Worm (Caenorhabditis elegans) whole organism, young adult: ENCODE results near the gene prdx-2.

Experiments used
- B0336.3 ChIP-seq: fragments of 200-800 bp; sonication (Bioruptor generic); IDR thresholded peaks from 2 replicates; pipeline ENCODE4 v1.3.6; 2022; ENCODE audit warnings: missing genetic modification characterization, missing compliant biosample characterization
- C06A6.2 ChIP-seq: fragments of 200-800 bp; sonication (Bioruptor generic); conservative IDR thresholded peaks from 2 replicates; pipeline ENCODE4 v1.3.6; 2022; ENCODE audit warnings: missing genetic modification characterization, missing compliant biosample characterization
- D2030.7 ChIP-seq: fragments of 200-800 bp; sonication (Bioruptor generic); IDR thresholded peaks from 2 replicates; pipeline ENCODE4 v1.3.6; 2022; ENCODE audit warnings: missing genetic modification reagents, missing genetic modification characterization, missing compliant biosample characterization
- F23B12.7 ChIP-seq: sonication (generic microtip); optimal IDR thresholded peaks from 2 replicates; lab custom pipeline; 2017; ENCODE audit warnings: missing genetic modification characterization, mild to moderate bottlenecking, missing compliant biosample characterization, antibody characterized with exemption, moderate library complexity; ENCODE audit not compliant: insufficient read depth
- F37B4.10 ChIP-seq: fragments of 200-800 bp; sonication (Bioruptor generic); IDR thresholded peaks from 2 replicates; pipeline ENCODE4 v1.3.6; 2022; ENCODE audit warnings: missing genetic modification characterization, missing compliant biosample characterization
- F55B11.4 ChIP-seq: sonication (generic microtip); optimal IDR thresholded peaks from 2 replicates; lab custom pipeline; 2016; ENCODE audit warnings: missing compliant biosample characterization, missing genetic modification characterization, borderline replicate concordance; ENCODE audit not compliant: insufficient read depth
- Y53G8AR.9 ChIP-seq: fragments of 200-800 bp; sonication (Bioruptor generic); conservative IDR thresholded peaks from 2 replicates; pipeline ENCODE4 v1.3.6; 2022; ENCODE audit warnings: missing genetic modification reagents, missing genetic modification characterization, missing compliant biosample characterization
- Y67H2A.10 ChIP-seq: fragments of 200-800 bp; sonication (Bioruptor generic); conservative IDR thresholded peaks from 2 replicates; pipeline ENCODE4 v1.3.6; 2022; ENCODE audit warnings: missing genetic modification reagents, missing genetic modification characterization, missing compliant biosample characterization
- Y95B8A.8 ChIP-seq: fragments of 200-800 bp; sonication (Bioruptor generic); IDR thresholded peaks from 2 replicates; pipeline ENCODE4 v1.3.6; 2022; ENCODE audit warnings: missing genetic modification reagents, missing genetic modification characterization, missing compliant biosample characterization
- ZK185.1 ChIP-seq: sonication (generic microtip); optimal IDR thresholded peaks from 2 replicates; lab custom pipeline; 2016; ENCODE audit warnings: mild to moderate bottlenecking, missing genetic modification characterization, missing compliant biosample characterization; ENCODE audit not compliant: poor library complexity, severe bottlenecking
- athp-1 ChIP-seq: sonication (generic microtip); optimal IDR thresholded peaks from 2 replicates; lab custom pipeline; 2017; ENCODE audit warnings: mild to moderate bottlenecking, missing genetic modification characterization, missing compliant biosample characterization
- attf-5 ChIP-seq: fragments of 200-800 bp; sonication (Bioruptor generic); optimal IDR thresholded peaks from 2 replicates; lab custom pipeline; 2018; ENCODE audit warnings: mild to moderate bottlenecking, missing genetic modification characterization, missing compliant biosample characterization
- attf-6 ChIP-seq: fragments of 200-800 bp; sonication (Bioruptor generic); IDR thresholded peaks from 2 replicates; pipeline ENCODE4 v1.3.6; 2022; ENCODE audit warnings: missing genetic modification reagents, missing genetic modification characterization, missing compliant biosample characterization
- ccch-3 ChIP-seq: fragments of 200-800 bp; sonication (Bioruptor generic); optimal IDR thresholded peaks from 2 replicates; lab custom pipeline; 2018; ENCODE audit warnings: mild to moderate bottlenecking, missing genetic modification characterization, missing compliant biosample characterization
- cebp-1 ChIP-seq, 2 experiments: fragments of 200-800 bp in 1 of 2; sonication (Bioruptor generic) in 1 of 2; sonication (generic microtip) in 1 of 2; IDR thresholded peaks in 1 of 2; optimal IDR thresholded peaks in 1 of 2; 2 replicates each; pipeline versions ENCODE4 v1.3.6 to Lab custom; 2017 to 2022; ENCODE audit warnings: missing compliant biosample characterization in 2 of 2, missing genetic modification characterization in 2 of 2, mild to moderate bottlenecking in 1 of 2, missing genetic modification reagents in 1 of 2, moderate library complexity in 1 of 2
- cebp-2 ChIP-seq: fragments of 200-800 bp; sonication (Bioruptor generic); IDR thresholded peaks from 2 replicates; pipeline ENCODE4 v1.3.6; 2022; ENCODE audit warnings: missing genetic modification characterization, missing compliant biosample characterization
- ceh-100 ChIP-seq: fragments of 200-800 bp; sonication (Bioruptor generic); IDR thresholded peaks from 2 replicates; pipeline ENCODE4 v1.3.6; 2022; ENCODE audit warnings: missing genetic modification reagents, missing genetic modification characterization, missing compliant biosample characterization
- dpl-1 ChIP-seq: fragments of 150-350 bp; optimal IDR thresholded peaks from 2 replicates; lab custom pipeline; 2014; ENCODE audit warnings: missing biosample characterization, missing genetic modification reagents, missing genetic modification characterization
- efl-1 ChIP-seq: fragments of 150-350 bp; optimal IDR thresholded peaks from 2 replicates; lab custom pipeline; 2014; ENCODE audit warnings: missing biosample characterization, missing genetic modification reagents, missing genetic modification characterization
- egl-18 ChIP-seq: fragments of 200-800 bp; sonication (Bioruptor generic); IDR thresholded peaks from 2 replicates; pipeline ENCODE4 v1.3.6; 2022; ENCODE audit warnings: missing genetic modification reagents, missing genetic modification characterization, missing compliant biosample characterization
- egrh-3 ChIP-seq: fragments of 200-800 bp; sonication (Bioruptor generic); IDR thresholded peaks from 2 replicates; pipeline ENCODE4 v1.3.6; 2022; ENCODE audit warnings: missing genetic modification reagents, missing genetic modification characterization, missing compliant biosample characterization
- ets-4 ChIP-seq: fragments of 200-800 bp; sonication (Bioruptor generic); optimal IDR thresholded peaks from 2 replicates; lab custom pipeline; 2018; ENCODE audit warnings: mild to moderate bottlenecking, missing genetic modification characterization, missing compliant biosample characterization
- him-1 ChIP-seq: sonication (generic microtip); optimal IDR thresholded peaks from 2 replicates; lab custom pipeline; 2016; ENCODE audit warnings: missing genotype, missing genetic modification reagents, missing genetic modification characterization, missing compliant biosample characterization
- hmg-20 ChIP-seq: fragments of 200-800 bp; sonication (Bioruptor generic); IDR thresholded peaks from 2 replicates; pipeline ENCODE4 v1.3.6; 2022; ENCODE audit warnings: missing genetic modification reagents, missing genetic modification characterization, missing compliant biosample characterization
- hrde-1 ChIP-seq: sonication (generic microtip); optimal IDR thresholded peaks from 2 replicates; lab custom pipeline; 2016; ENCODE audit warnings: missing genetic modification characterization, mild to moderate bottlenecking, missing compliant biosample characterization, moderate library complexity, missing genotype, missing genetic modification reagents, borderline replicate concordance
- hsf-1 ChIP-seq: fragments of 200-800 bp; sonication (Bioruptor generic); IDR thresholded peaks from 2 replicates; pipeline ENCODE4 v1.3.6; 2022; ENCODE audit warnings: missing genetic modification reagents, missing genetic modification characterization, missing compliant biosample characterization
- lin-40 ChIP-seq: sonication (generic microtip); optimal IDR thresholded peaks from 2 replicates; lab custom pipeline; 2016; ENCODE audit warnings: missing genetic modification characterization, mild to moderate bottlenecking, missing compliant biosample characterization, missing genotype, missing genetic modification reagents
- lir-1 ChIP-seq: fragments of 200-800 bp; sonication (Bioruptor generic); conservative IDR thresholded peaks from 2 replicates; pipeline ENCODE4 v1.3.6; 2022; ENCODE audit warnings: missing genetic modification reagents, missing genetic modification characterization, missing compliant biosample characterization
- lsl-1 ChIP-seq: fragments of 200-800 bp; sonication (Bioruptor generic); optimal IDR thresholded peaks from 2 replicates; lab custom pipeline; 2018; ENCODE audit warnings: mild to moderate bottlenecking, missing genetic modification characterization, moderate library complexity, missing compliant biosample characterization
- madf-3 ChIP-seq: fragments of 200-800 bp; sonication (Bioruptor generic); IDR thresholded peaks from 2 replicates; pipeline ENCODE4 v1.3.6; 2022; ENCODE audit warnings: missing genetic modification reagents, missing genetic modification characterization, missing compliant biosample characterization
- mel-28 ChIP-seq: sonication (generic microtip); optimal IDR thresholded peaks from 2 replicates; lab custom pipeline; 2016; ENCODE audit warnings: borderline replicate concordance, mild to moderate bottlenecking, missing genetic modification characterization, missing compliant biosample characterization
- nfyb-1 ChIP-seq: fragments of 200-800 bp; sonication (Bioruptor generic); IDR thresholded peaks from 2 replicates; pipeline ENCODE4 v1.3.6; 2022; ENCODE audit warnings: missing genetic modification reagents, missing genetic modification characterization, missing compliant biosample characterization
- nhr-80 ChIP-seq: sonication (generic microtip); optimal IDR thresholded peaks from 2 replicates; lab custom pipeline; 2016; ENCODE audit warnings: missing genetic modification characterization, missing compliant biosample characterization
- pha-4 ChIP-seq: fragments of 150-350 bp; sonication (generic microtip); optimal IDR thresholded peaks from 2 replicates; lab custom pipeline; 2014; ENCODE audit warnings: missing biosample characterization, missing genetic modification reagents, missing genetic modification characterization
- rcor-1 ChIP-seq: fragments of 200-800 bp; sonication (Bioruptor generic); IDR thresholded peaks from 2 replicates; pipeline ENCODE4 v1.3.6; 2022; ENCODE audit warnings: missing genetic modification reagents, missing genetic modification characterization, missing compliant biosample characterization
- rpc-1 ChIP-seq, 2 experiments: fragments of 150-350 bp in 1 of 2; sonication (generic microtip) in 1 of 2; optimal IDR thresholded peaks; 2 replicates each; lab custom pipeline; 2014 to 2018; ENCODE audit warnings: missing biosample characterization in 1 of 2, missing genetic modification characterization in 1 of 2, missing genetic modification reagents in 1 of 2, missing genotype in 1 of 2
- sea-2 ChIP-seq: fragments of 200-800 bp; sonication (Bioruptor generic); IDR thresholded peaks from 2 replicates; pipeline ENCODE4 v1.3.6; 2022; ENCODE audit warnings: missing genetic modification characterization, missing compliant biosample characterization
- snpc-1.1 ChIP-seq: sonication (generic microtip); optimal IDR thresholded peaks from 2 replicates; lab custom pipeline; 2017; ENCODE audit warnings: missing genetic modification characterization, mild to moderate bottlenecking, missing compliant biosample characterization, antibody characterized with exemption, moderate library complexity, missing genotype, missing genetic modification reagents; ENCODE audit not compliant: insufficient read depth
- sptf-2 ChIP-seq: fragments of 200-800 bp; sonication (Bioruptor generic); optimal IDR thresholded peaks from 2 replicates; lab custom pipeline; 2018; ENCODE audit warnings: mild to moderate bottlenecking, missing genetic modification characterization, missing compliant biosample characterization
- tbx-9 ChIP-seq: sonication (generic microtip); optimal IDR thresholded peaks from 2 replicates; lab custom pipeline; 2016; ENCODE audit warnings: borderline replicate concordance, missing genetic modification characterization, inconsistent platforms, missing compliant biosample characterization
- xnd-1 ChIP-seq: sonication (generic microtip); optimal IDR thresholded peaks from 2 replicates; lab custom pipeline; 2016; ENCODE audit warnings: missing genotype, missing genetic modification reagents, missing genetic modification characterization, missing compliant biosample characterization
- ztf-28 ChIP-seq: fragments of 200-800 bp; sonication (Bioruptor generic); IDR thresholded peaks from 2 replicates; pipeline ENCODE4 v1.3.6; 2022; ENCODE audit warnings: missing genetic modification reagents, missing genetic modification characterization, missing compliant biosample characterization
- ztf-3 ChIP-seq: fragments of 200-800 bp; sonication (Bioruptor generic); optimal IDR thresholded peaks from 2 replicates; lab custom pipeline; 2018; ENCODE audit warnings: mild to moderate bottlenecking, missing genetic modification characterization, missing compliant biosample characterization

Gene prdx-2

ce11 chrII:5379614-5380077, 1.7 kb downstream of the prdx-2 start, which contains the start of gene pkc-3 (continued):
- TF ChIP-seq ets-4 (GFP tag; lab: Kevin White, UChicago), result peak; percentile 54
- TF ChIP-seq lir-1 (GFP tag; lab: Robert Waterston, UW), result 0 out of 2 replicates have a peak, but pooled peaks have one; percentile 41
- no peak for TF ChIP-seq tbx-9
- peak; percentile 83 for TF ChIP-seq athp-1 (tag; lab: Kevin White, UChicago)
- TF ChIP-seq ZK185.1, result peak; percentile 47
- peak; percentile 35; the same call in 1 of the 2 replicates for TF ChIP-seq egrh-3 (GFP tag; lab: Robert Waterston, UW)
- peak; percentile 87 for TF ChIP-seq attf-5 (GFP tag; lab: Kevin White, UChicago)
- TF ChIP-seq hmg-20 (GFP tag; lab: Robert Waterston, UW), result 0 out of 2 replicates have a peak, but pooled peaks have one; percentile 22
- TF ChIP-seq F37B4.10 (GFP tag; lab: Robert Waterston, UW), result 0 out of 2 replicates have a peak, but pooled peaks have one; percentile 7

- TF ChIP-seq lin-40 (tag; lab: Kevin White, UChicago) (no peak), hrde-1 (peak; percentile 53), nhr-80 (tag; lab: Kevin White, UChicago) (no peak), nfyb-1 (GFP tag; lab: Robert Waterston, UW) (0 out of 2 replicates have a peak, but pooled peaks have one; percentile 8), ceh-100 (no peak)
- TF ChIP-seq, all 124 proteins: peak for 2
Measured at ce11 chrII:5384282-5384681, 6.3 kb downstream of the prdx-2 start.

ce11 chrII:5387217-5387616, 9.2 kb downstream of the prdx-2 start, which contains the start of gene ccpp-6:
Gene ccpp-6 (minus strand): TSS chrII:5387317.
- TF ChIP-seq madf-3 (GFP tag; lab: Robert Waterston, UW), result 0 out of 2 replicates have a peak, but pooled peaks have one; percentile 42
- TF ChIP-seq him-1, result peak; percentile 23
- no peak for TF ChIP-seq ztf-3
- no peak for TF ChIP-seq dpl-1
- TF ChIP-seq Y67H2A.10, result no peak
- TF ChIP-seq cebp-1 (GFP tag; IDR thresholded peaks at IDR 0.05; lab: Robert Waterston, UW), result no peak
- no peak for TF ChIP-seq cebp-1 (tag; optimal IDR thresholded peaks at IDR 0.05; lab: Kevin White, UChicago)
- TF ChIP-seq F23B12.7 (tag; lab: Kevin White, UChicago), result no peak
- no peak for TF ChIP-seq ceh-100
- no peak for TF ChIP-seq sptf-2 (GFP tag; lab: Kevin White, UChicago)
- TF ChIP-seq D2030.7, result no peak
- no peak for TF ChIP-seq xnd-1 (tag; lab: Kevin White, UChicago)
- TF ChIP-seq ccch-3 (GFP tag; lab: Kevin White, UChicago), result no peak
- peak; percentile 36; the same call in 1 of the 2 replicates for TF ChIP-seq Y95B8A.8 (GFP tag; lab: Robert Waterston, UW)
- no peak for TF ChIP-seq efl-1 (GFP tag; lab: Kevin White, UChicago)
- no peak for TF ChIP-seq cebp-2
- no peak for TF ChIP-seq pha-4 (tag; lab: Kevin White, UChicago)
- no peak for TF ChIP-seq mel-28
- no peak for TF ChIP-seq sea-2 (GFP tag; lab: Robert Waterston, UW)
- no peak for TF ChIP-seq rcor-1
- 0 out of 2 replicates have a peak, but pooled peaks have one; percentile 11 for TF ChIP-seq Y53G8AR.9 (GFP tag; lab: Robert Waterston, UW)
- no peak for TF ChIP-seq rpc-1 (optimal IDR thresholded peaks at IDR 0.05; lab: Kevin White, UChicago)
- TF ChIP-seq rpc-1 (tag; optimal IDR thresholded peaks at IDR 0.05; lab: Kevin White, UChicago), result no peak
- TF ChIP-seq egl-18, result no peak
- no peak for TF ChIP-seq lir-1 (GFP tag; lab: Robert Waterston, UW)
- 0 out of 2 replicates have a peak, but pooled peaks have one; percentile 22 for TF ChIP-seq hsf-1 (GFP tag; lab: Robert Waterston, UW)
- no peak for TF ChIP-seq attf-6
- no peak for TF ChIP-seq lsl-1
- no peak for TF ChIP-seq F55B11.4
- no peak for TF ChIP-seq ztf-28 (GFP tag; lab: Robert Waterston, UW)
- TF ChIP-seq B0336.3 (GFP tag; lab: Robert Waterston, UW), result peak; percentile 40; the same call in 1 of the 2 replicates
- TF ChIP-seq athp-1 (tag; lab: Kevin White, UChicago), result no peak
- TF ChIP-seq C06A6.2 (GFP tag; lab: Robert Waterston, UW), result no peak
- no peak for TF ChIP-seq snpc-1.1 (tag; lab: Kevin White, UChicago)
- TF ChIP-seq, all 124 proteins: peak for 6
